Worm (Caenorhabditis elegans): ENCODE data around the gene F40G9.18.

- no peak for TF ChIP-seq nhr-237 (tag; optimal IDR thresholded peaks at IDR 0.05)
- TF ChIP-seq lsy-2 (tag; optimal IDR thresholded peaks at IDR 0.05), result no peak
- TF ChIP-seq mab-5 (tag; optimal IDR thresholded peaks at IDR 0.05), result no peak
- TF ChIP-seq elt-3 (tag; optimal IDR thresholded peaks at IDR 0.05), result peak; percentile 70
- no peak for TF ChIP-seq lin-13 (tag; optimal IDR thresholded peaks at IDR 0.05)
- TF ChIP-seq blmp-1 (tag; optimal IDR thresholded peaks at IDR 0.05), result no peak
- TF ChIP-seq snpc-4 (tag; optimal IDR thresholded peaks at IDR 0.05), result no peak
- TF ChIP-seq ces-1 (GFP tag; optimal IDR thresholded peaks at IDR 0.05), result no peak
- TF ChIP-seq nhr-28 (tag; optimal IDR thresholded peaks at IDR 0.05), result no peak
- no peak for TF ChIP-seq drap-1 (GFP tag; optimal IDR thresholded peaks at IDR 0.05)
- TF ChIP-seq hlh-1 (tag; optimal IDR thresholded peaks at IDR 0.05), result no peak
- no peak for TF ChIP-seq pha-4 (tag; optimal IDR thresholded peaks at IDR 0.05)
- TF ChIP-seq ztf-11 (tag; optimal IDR thresholded peaks at IDR 0.05), result no peak
- no peak for TF ChIP-seq mls-2 (tag; optimal IDR thresholded peaks at IDR 0.05)
Measured at ce11 chrIII:154168-154567, 15.2 kb downstream of the F40G9.18 start.

Measured in whole organism, mixed stage, embryonic.